ENCODE assay signal across 1 fruit fly cellular context in the genomic region with DNA sequence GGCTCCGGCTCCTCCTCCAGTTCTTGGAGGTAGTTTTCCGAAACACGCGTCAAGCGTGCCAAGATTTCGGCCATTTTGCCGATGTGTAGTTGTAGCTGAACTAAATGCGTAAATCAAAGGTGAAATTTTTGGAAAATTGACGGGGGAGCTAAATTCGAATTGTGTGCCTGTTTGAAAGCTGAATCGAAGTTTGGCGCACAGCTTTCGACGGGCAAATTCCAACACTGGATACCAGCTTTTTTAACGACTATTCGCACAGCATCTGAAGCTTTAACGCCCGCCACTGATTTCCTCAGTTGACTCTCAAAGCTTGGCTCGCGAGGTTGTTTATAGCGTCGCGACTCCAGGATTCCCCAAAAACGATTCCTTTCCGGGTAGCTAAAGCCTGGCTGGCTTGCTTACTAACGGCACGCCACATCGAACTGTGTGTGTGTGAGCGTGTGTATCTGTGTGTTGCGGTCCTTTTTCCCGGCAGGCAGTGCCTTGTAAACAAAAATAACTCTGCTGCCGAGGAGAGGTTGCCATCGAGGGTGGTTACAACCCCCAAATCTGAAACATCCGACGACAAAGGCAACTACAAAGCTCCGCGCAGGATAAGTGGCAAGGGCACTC.
TF ChIP-seq lines count a peak whose summit lies in the region.

Gene CG10510, minus strand, starts transcription at position 164 of the 612 bp plus-strand sequence.
Gene CG10508, plus strand, starts transcription at position 295 of the 612 bp plus-strand sequence.

TF ChIP-seq in whole organism, embryonic, 481 proteins besides CTCF, POLR2A, EP300 and RAD21 (continued from another document):
- TF ChIP-seq slbo (GFP tag; IDR thresholded peaks at IDR 0.05; lab: Robert Waterston, UW) (peak; percentile 9; the same call in 1 of the 2 replicates), CG15514 (GFP tag; optimal IDR thresholded peaks at IDR 0.05; lab: Kevin White, UChicago) (peak; percentile 37), CG6765 (GFP tag; optimal IDR thresholded peaks at IDR 0.05; lab: Kevin White, UChicago) (peak; percentile 13), E2f2 (GFP tag; IDR thresholded peaks at IDR 0.05; lab: Robert Waterston, UW) (peak; percentile 83), cwo (GFP tag; optimal IDR thresholded peaks at IDR 0.05; lab: Kevin White, UChicago) (no peak), vfl (GFP tag; optimal IDR thresholded peaks at IDR 0.05; lab: Kevin White, UChicago) (no peak), sd (tag; optimal IDR thresholded peaks at IDR 0.05; lab: Kevin White, UChicago) (peak; percentile 29), Meics (GFP tag; optimal IDR thresholded peaks at IDR 0.05; lab: Kevin White, UChicago) (no peak), CG11085 (GFP tag; IDR thresholded peaks at IDR 0.05; lab: Robert Waterston, UW) (no peak), CG11504 (tag; optimal IDR thresholded peaks at IDR 0.05; lab: Kevin White, UChicago) (peak; percentile 30), CG3847 (GFP tag; IDR thresholded peaks at IDR 0.05; lab: Robert Waterston, UW) (no peak), Dbx (GFP tag; IDR thresholded peaks at IDR 0.05; lab: Robert Waterston, UW) (peak; percentile 7; the same call in 1 of the 3 replicates), unc-4 (GFP tag; IDR thresholded peaks at IDR 0.05; lab: Robert Waterston, UW; ENCODE audit: partially characterized antibody) (peak; percentile 44; the same call in 1 of the 2 replicates), CG17802 (tag; optimal IDR thresholded peaks at IDR 0.05; lab: Kevin White, UChicago) (no peak), CG31441 (GFP tag; IDR thresholded peaks at IDR 0.05; lab: Robert Waterston, UW) (no peak), YL-1 (GFP tag; optimal IDR thresholded peaks at IDR 0.05; lab: Kevin White, UChicago) (no peak), jing (GFP tag; optimal IDR thresholded peaks at IDR 0.05; lab: Kevin White, UChicago) (no peak), CG34422 (GFP tag; IDR thresholded peaks at IDR 0.05; lab: Robert Waterston, UW) (peak; percentile 63; the same call in 1 of the 3 replicates), CG16813 (GFP tag; IDR thresholded peaks at IDR 0.05; lab: Robert Waterston, UW; ENCODE audit: partially characterized antibody) (no peak), NC2α (GFP tag; optimal IDR thresholded peaks at IDR 0.05; lab: Kevin White, UChicago) (no peak), CG8290 (GFP tag; optimal IDR thresholded peaks at IDR 0.05; lab: Kevin White, UChicago) (no peak), CG8290 (tag; optimal IDR thresholded peaks at IDR 0.05; lab: Kevin White, UChicago) (peak in 1 of 2 experiments; percentile 47), CG18599 (GFP tag; optimal IDR thresholded peaks at IDR 0.05; lab: Kevin White, UChicago) (peak; percentile 48), CG30403 (GFP tag; optimal IDR thresholded peaks at IDR 0.05; lab: Kevin White, UChicago) (no peak), Blimp-1 (GFP tag; optimal IDR thresholded peaks at IDR 0.05; lab: Kevin White, UChicago) (no peak), trh (GFP tag; optimal IDR thresholded peaks at IDR 0.05; lab: Kevin White, UChicago) (no peak), CG7556 (GFP tag; optimal IDR thresholded peaks at IDR 0.05; lab: Kevin White, UChicago) (no peak), Adf1 (GFP tag; IDR thresholded peaks at IDR 0.05; lab: Robert Waterston, UW) (peak; percentile 29; the same call in 1 of the 2 replicates), az2 (GFP tag; optimal IDR thresholded peaks at IDR 0.05; lab: Kevin White, UChicago) (no peak), MESR4 (GFP tag; optimal IDR thresholded peaks at IDR 0.05; lab: Kevin White, UChicago) (no peak), h (optimal IDR thresholded peaks at IDR 0.05; lab: Kevin White, UChicago) (no peak), CG10267 (tag; optimal IDR thresholded peaks at IDR 0.05; lab: Kevin White, UChicago) (peak; percentile 2), Rfx (GFP tag; IDR thresholded peaks at IDR 0.05; lab: Robert Waterston, UW) (peak; percentile 35; the same call in 1 of the 2 replicates), org-1 (GFP tag; optimal IDR thresholded peaks at IDR 0.05; lab: Kevin White, UChicago) (no peak), Bgb (GFP tag; IDR thresholded peaks at IDR 0.05; lab: Robert Waterston, UW; ENCODE audit: partially characterized antibody) (peak; percentile 30; the same call in 1 of the 2 replicates), CG2202 (tag; optimal IDR thresholded peaks at IDR 0.05; lab: Kevin White, UChicago) (no peak), sug (tag; optimal IDR thresholded peaks at IDR 0.05; lab: Kevin White, UChicago) (no peak), Nf-YC (tag; optimal IDR thresholded peaks at IDR 0.05; lab: Kevin White, UChicago) (peak; percentile 22), Dp (GFP tag; optimal IDR thresholded peaks at IDR 0.05; lab: Kevin White, UChicago) (peak; percentile 76), sim (GFP tag; IDR thresholded peaks at IDR 0.05; lab: Robert Waterston, UW) (no peak), scrt (GFP tag; optimal IDR thresholded peaks at IDR 0.05; lab: Kevin White, UChicago) (peak; percentile 37), lab (GFP tag; optimal IDR thresholded peaks at IDR 0.05; lab: Kevin White, UChicago) (peak; percentile 43), CG16779 (GFP tag; IDR thresholded peaks at IDR 0.05; lab: Robert Waterston, UW) (peak; percentile 89), CG13894 (tag; optimal IDR thresholded peaks at IDR 0.05; lab: Kevin White, UChicago) (peak; percentile 55), crp (GFP tag; optimal IDR thresholded peaks at IDR 0.05; lab: Kevin White, UChicago) (no peak), CG15696 (tag; optimal IDR thresholded peaks at IDR 0.05; lab: Kevin White, UChicago) (no peak), CG7786 (GFP tag; optimal IDR thresholded peaks at IDR 0.05; lab: Kevin White, UChicago) (no peak), HmgD (GFP tag; optimal IDR thresholded peaks at IDR 0.05; lab: Kevin White, UChicago) (no peak), Spps (tag; optimal IDR thresholded peaks at IDR 0.05; lab: Kevin White, UChicago) (no peak), seq (GFP tag; IDR thresholded peaks at IDR 0.05; lab: Robert Waterston, UW) (peak; percentile 36; the same call in 1 of the 2 replicates), slou (GFP tag; optimal IDR thresholded peaks at IDR 0.05; lab: Kevin White, UChicago) (no peak), CG18764 (GFP tag; optimal IDR thresholded peaks at IDR 0.05; lab: Kevin White, UChicago) (no peak), D19A (tag; optimal IDR thresholded peaks at IDR 0.05; lab: Kevin White, UChicago) (no peak), sob (GFP tag; IDR thresholded peaks at IDR 0.05; lab: Robert Waterston, UW) (no peak), Fer1 (GFP tag; optimal IDR thresholded peaks at IDR 0.05; lab: Kevin White, UChicago) (peak; percentile 34), CG12071 (GFP tag; optimal IDR thresholded peaks at IDR 0.05; lab: Kevin White, UChicago) (peak; percentile 10), CG10654 (GFP tag; optimal IDR thresholded peaks at IDR 0.05; lab: Kevin White, UChicago) (no peak), Neu2 (GFP tag; optimal IDR thresholded peaks at IDR 0.05; lab: Kevin White, UChicago; ENCODE audit: borderline replicate concordance) (no peak), CG10147 (GFP tag; optimal IDR thresholded peaks at IDR 0.05; lab: Kevin White, UChicago) (no peak), z (GFP tag; IDR thresholded peaks at IDR 0.05; lab: Robert Waterston, UW) (no peak), Jarid2 (GFP tag; optimal IDR thresholded peaks at IDR 0.05; lab: Kevin White, UChicago) (peak; percentile 55), fd102C (GFP tag; optimal IDR thresholded peaks at IDR 0.05; lab: Kevin White, UChicago) (no peak), Myb (GFP tag; optimal IDR thresholded peaks at IDR 0.05; lab: Kevin White, UChicago) (peak; percentile 41), pros (GFP tag; optimal IDR thresholded peaks at IDR 0.05; lab: Kevin White, UChicago) (peak; percentile 4), Ada2b (GFP tag; IDR thresholded peaks at IDR 0.05; lab: Robert Waterston, UW) (no peak)
TF ChIP-seq in whole organism, embryonic: peak in this region for 38.
